Fruit fly (Drosophila melanogaster) whole organism, wandering third instar larva: Measurements from ENCODE around the gene RNaseX25.
A peak's percentile ranks its signal among the peaks of the same experiment; 100 is the strongest.

Source experiments
- Abd-B ChIP-seq: fragments of >200 bp; optimal IDR thresholded peaks from 2 replicates; lab custom pipeline; 2017; ENCODE audit warnings: missing biosample characterization, missing genetic modification characterization
- CG32264 ChIP-seq: fragments of 200-800 bp; sonication (Bioruptor generic); optimal IDR thresholded peaks from 2 replicates; lab custom pipeline; 2016; ENCODE audit warnings: missing biosample characterization, missing genetic modification characterization
- CG9705 ChIP-seq: fragments of 200-800 bp; sonication (Bioruptor generic); optimal IDR thresholded peaks from 2 replicates; lab custom pipeline; 2018; ENCODE audit warnings: missing biosample characterization, mild to moderate bottlenecking, missing genetic modification characterization
- CrebA ChIP-seq: fragments of 200-800 bp; sonication (Bioruptor generic); optimal IDR thresholded peaks from 2 replicates; lab custom pipeline; 2016; ENCODE audit warnings: missing biosample characterization, mild to moderate bottlenecking, missing genetic modification characterization, borderline replicate concordance
- Dfd ChIP-seq: fragments of >200 bp; optimal IDR thresholded peaks from 2 replicates; lab custom pipeline; 2017; ENCODE audit warnings: missing biosample characterization, missing genetic modification characterization
- Dif ChIP-seq: fragments of 200-275, 200-300 bp; sonication (Bioruptor generic); optimal IDR thresholded peaks from 2 replicates; lab custom pipeline; 2018; ENCODE audit warnings: missing biosample characterization, missing genetic modification characterization; ENCODE audit not compliant: partially characterized antibody
- GATAd ChIP-seq: sonication (Bioruptor generic); optimal IDR thresholded peaks from 2 replicates; lab custom pipeline; 2016; ENCODE audit warnings: missing biosample characterization, missing genetic modification characterization
- HLH106 ChIP-seq: fragments of 200-800 bp; optimal IDR thresholded peaks from 3 replicates; lab custom pipeline; 2019; ENCODE audit warnings: missing biosample characterization, mild to moderate bottlenecking, missing genetic modification characterization, moderate library complexity
- Hnf4 ChIP-seq: fragments of 200-800 bp; sonication (Bioruptor generic); optimal IDR thresholded peaks from 2 replicates; lab custom pipeline; 2016; ENCODE audit warnings: missing biosample characterization, mild to moderate bottlenecking, missing genetic modification characterization
- Hr83 ChIP-seq: fragments of 200-300 bp; sonication (Bioruptor generic); optimal IDR thresholded peaks from 2 replicates; lab custom pipeline; 2016; ENCODE audit warnings: missing biosample characterization, mild to moderate bottlenecking, missing genetic modification characterization, moderate library complexity; ENCODE audit not compliant: poor library complexity, severe bottlenecking
- Jra ChIP-seq: sonication (Bioruptor generic); optimal IDR thresholded peaks from 2 replicates; lab custom pipeline; 2016; ENCODE audit warnings: missing biosample characterization, missing genetic modification characterization
- Mio ChIP-seq: sonication (Bioruptor generic); optimal IDR thresholded peaks from 2 replicates; lab custom pipeline; 2016; ENCODE audit warnings: missing biosample characterization, missing genetic modification characterization
- Myc ChIP-seq: fragments of >200 bp; optimal IDR thresholded peaks from 2 replicates; lab custom pipeline; 2017
- OdsH ChIP-seq: fragments of 200-800 bp; sonication (Bioruptor generic); optimal IDR thresholded peaks from 2 replicates; lab custom pipeline; 2016; ENCODE audit warnings: missing biosample characterization, mild to moderate bottlenecking, missing genetic modification characterization
- Rel ChIP-seq, 2 experiments: fragments of 200-800 bp; sonication (Bioruptor generic) in 1 of 2; optimal IDR thresholded peaks; 2 replicates in 1 of 2; 3 replicates in 1 of 2; lab custom pipeline; 2016 to 2019; ENCODE audit warnings: mild to moderate bottlenecking in 2 of 2, missing biosample characterization in 2 of 2, missing genetic modification characterization in 2 of 2, moderate library complexity in 1 of 2
- Sp1 ChIP-seq: fragments of 200-800 bp; sonication (Bioruptor generic); optimal IDR thresholded peaks from 3 replicates; lab custom pipeline; 2019; ENCODE audit warnings: missing biosample characterization, mild to moderate bottlenecking, missing genetic modification characterization, moderate library complexity
- Vsx2 ChIP-seq: fragments of 200-300, 225-300 bp; sonication (Bioruptor generic); optimal IDR thresholded peaks from 2 replicates; lab custom pipeline; 2018; ENCODE audit warnings: missing biosample characterization, missing genetic modification characterization; ENCODE audit not compliant: partially characterized antibody
- brk ChIP-seq: fragments of 200-800 bp; sonication (Bioruptor generic); optimal IDR thresholded peaks from 2 replicates; lab custom pipeline; 2016; ENCODE audit warnings: missing biosample characterization, mild to moderate bottlenecking, missing genetic modification characterization
- dl ChIP-seq, 2 experiments: fragments of 175-275, 200-275 bp in 1 of 2; fragments of 200-275 bp in 1 of 2; sonication (Bioruptor generic); optimal IDR thresholded peaks; lab custom pipeline; 2018; ENCODE audit warnings: mild to moderate bottlenecking in 2 of 2, missing biosample characterization in 2 of 2, missing genetic modification characterization in 2 of 2, moderate library complexity in 2 of 2; ENCODE audit not compliant: partially characterized antibody in 2 of 2, insufficient read depth in 1 of 2
- dmrt93B ChIP-seq: fragments of 200-800 bp; sonication (Bioruptor generic); optimal IDR thresholded peaks from 2 replicates; lab custom pipeline; 2018; ENCODE audit warnings: missing biosample characterization, mild to moderate bottlenecking, missing genetic modification characterization
- dsf ChIP-seq: sonication (Bioruptor generic); optimal IDR thresholded peaks from 2 replicates; lab custom pipeline; 2016; ENCODE audit warnings: missing biosample characterization, missing genetic modification characterization, borderline replicate concordance
- ey ChIP-seq: fragments of 200-800 bp; sonication (Bioruptor generic); optimal IDR thresholded peaks from 2 replicates; lab custom pipeline; 2016; ENCODE audit warnings: missing biosample characterization, missing genetic modification characterization
- foxo ChIP-seq, 2 experiments: fragments of 200-800 bp; sonication (Bioruptor generic); optimal IDR thresholded peaks; 2 replicates in 1 of 2; 3 replicates in 1 of 2; lab custom pipeline; 2016 to 2017; ENCODE audit warnings: missing biosample characterization in 2 of 2, missing genetic modification characterization in 2 of 2
- fru ChIP-seq: fragments of 200-800 bp; sonication (Bioruptor generic); optimal IDR thresholded peaks from 3 replicates; lab custom pipeline; 2016; ENCODE audit warnings: missing biosample characterization, mild to moderate bottlenecking, missing genetic modification characterization
- h ChIP-seq: fragments of 200-800 bp; sonication (Bioruptor generic); optimal IDR thresholded peaks from 3 replicates; lab custom pipeline; 2016; ENCODE audit warnings: missing biosample characterization, mild to moderate bottlenecking, missing genetic modification characterization
- pan ChIP-seq: fragments of >200 bp; optimal IDR thresholded peaks from 2 replicates; lab custom pipeline; 2017
- psq ChIP-seq: fragments of 200-800 bp; sonication (Bioruptor generic); optimal IDR thresholded peaks from 3 replicates; lab custom pipeline; 2017; ENCODE audit warnings: missing biosample characterization, mild to moderate bottlenecking, missing genetic modification characterization, moderate library complexity
- rgr ChIP-seq: fragments of 200-800 bp; sonication (Bioruptor generic); optimal IDR thresholded peaks from 3 replicates; lab custom pipeline; 2016; ENCODE audit warnings: missing biosample characterization, mild to moderate bottlenecking, missing genetic modification characterization
- sage ChIP-seq: fragments of 200-800 bp; sonication (Bioruptor generic); optimal IDR thresholded peaks from 2 replicates; lab custom pipeline; 2016; ENCODE audit warnings: missing biosample characterization, mild to moderate bottlenecking, missing genetic modification characterization
- sv ChIP-seq: fragments of 200-800 bp; sonication (Bioruptor generic); optimal IDR thresholded peaks from 3 replicates; lab custom pipeline; 2016; ENCODE audit warnings: missing biosample characterization, missing genetic modification characterization
- tai ChIP-seq: sonication (Bioruptor generic); optimal IDR thresholded peaks from 2 replicates; lab custom pipeline; 2016; ENCODE audit warnings: missing biosample characterization, missing genetic modification characterization
- woc ChIP-seq: sonication (Bioruptor generic); optimal IDR thresholded peaks from 2 replicates; lab custom pipeline; 2016; ENCODE audit warnings: missing biosample characterization, mild to moderate bottlenecking, missing genetic modification characterization

The RNaseX25 gene

dm6 chr3L:7968422-7969030, 1.9 kb upstream of the RNaseX25 start:
- TF ChIP-seq Sp1 (GFP tag; lab: Kevin White, UChicago) = no peak
- TF ChIP-seq Jra (GFP tag; lab: Kevin White, UChicago) = no peak
- no peak for TF ChIP-seq Rel (GFP tag; optimal IDR thresholded peaks at IDR 0.05; lab: Kevin White, UChicago)
- TF ChIP-seq Rel (tag; optimal IDR thresholded peaks at IDR 0.05; lab: Kevin White, UChicago) = peak; percentile 29
- no peak for TF ChIP-seq CrebA (GFP tag; lab: Kevin White, UChicago)
- TF ChIP-seq OdsH (GFP tag; lab: Kevin White, UChicago) = no peak

dm6 chr3L:7974671-7975281, 4.4 kb downstream of the RNaseX25 start, which contains the start of gene CG8042:
TSS of gene CG8042 (minus strand) at chr3L:7974991.
- TF ChIP-seq Hnf4 (GFP tag; lab: Kevin White, UChicago) (no peak), Rel (GFP tag; optimal IDR thresholded peaks at IDR 0.05; lab: Kevin White, UChicago) (no peak), Rel (tag; optimal IDR thresholded peaks at IDR 0.05; lab: Kevin White, UChicago) (peak; percentile 23), OdsH (GFP tag; lab: Kevin White, UChicago) (no peak), fru (GFP tag; lab: Kevin White, UChicago) (no peak), ey (GFP tag; lab: Kevin White, UChicago) (no peak), CG9705 (no peak), dsf (GFP tag; lab: Kevin White, UChicago) (no peak), HLH106 (tag; lab: Kevin White, UChicago) (no peak)

- peak; percentile 58 for TF ChIP-seq CG9705
- peak; percentile 84 for TF ChIP-seq psq (GFP tag; lab: Kevin White, UChicago)
- TF ChIP-seq fru (GFP tag; lab: Kevin White, UChicago) = peak; percentile 77
- TF ChIP-seq ey (GFP tag; lab: Kevin White, UChicago) = peak; percentile 35
- TF ChIP-seq dmrt93B (GFP tag; lab: Kevin White, UChicago) = no peak
- TF ChIP-seq HLH106 (tag; lab: Kevin White, UChicago) = peak; percentile 84
- TF ChIP-seq Sp1 (GFP tag; lab: Kevin White, UChicago) = peak; percentile 81
- TF ChIP-seq woc (GFP tag; lab: Kevin White, UChicago) = peak; percentile 79
- TF ChIP-seq Hnf4 (GFP tag; lab: Kevin White, UChicago) = peak; percentile 77
- TF ChIP-seq sv (GFP tag; lab: Kevin White, UChicago) = peak; percentile 75
- peak; percentile 75 for TF ChIP-seq Hr83 (GFP tag; lab: Kevin White, UChicago)
- TF ChIP-seq Abd-B (GFP tag; lab: Kevin White, UChicago) = no peak
- no peak for TF ChIP-seq tai (GFP tag; lab: Kevin White, UChicago)
- TF ChIP-seq Mio (GFP tag; lab: Kevin White, UChicago) = no peak
- no peak for TF ChIP-seq Myc (lab: Kevin White, UChicago)
- TF ChIP-seq dsf (GFP tag; lab: Kevin White, UChicago) = peak; percentile 82
- no peak for TF ChIP-seq Dif (GFP tag; lab: Kevin White, UChicago)
- peak; percentile 39 for TF ChIP-seq CG32264 (GFP tag; lab: Kevin White, UChicago)
- TF ChIP-seq CrebA (GFP tag; lab: Kevin White, UChicago) = no peak
- peak; percentile 85 for TF ChIP-seq brk (GFP tag; lab: Kevin White, UChicago)
- TF ChIP-seq h (GFP tag; lab: Kevin White, UChicago) = peak; percentile 7
- TF ChIP-seq pan = no peak
- peak; percentile 67 for TF ChIP-seq OdsH (GFP tag; lab: Kevin White, UChicago)
- peak in 1 of 2 experiments; percentile 85 for TF ChIP-seq foxo (GFP tag; optimal IDR thresholded peaks at IDR 0.05; lab: Kevin White, UChicago)
- TF ChIP-seq GATAd (GFP tag; lab: Kevin White, UChicago) = peak; percentile 4
- no peak for TF ChIP-seq Vsx2 (GFP tag; lab: Kevin White, UChicago)
- TF ChIP-seq Dfd (GFP tag; lab: Kevin White, UChicago) = no peak
- peak; percentile 1 for TF ChIP-seq Rel (GFP tag; optimal IDR thresholded peaks at IDR 0.05; lab: Kevin White, UChicago)
- TF ChIP-seq Rel (tag; optimal IDR thresholded peaks at IDR 0.05; lab: Kevin White, UChicago) = peak; percentile 67
- TF ChIP-seq dl (GFP tag; optimal IDR thresholded peaks at IDR 0.05; lab: Kevin White, UChicago; ENCODE audit: insufficient read depth in 1 of 2, partially characterized antibody in 2 of 2) = no peak
- peak; percentile 70 for TF ChIP-seq sage (GFP tag; lab: Kevin White, UChicago)
- TF ChIP-seq rgr = peak; percentile 81
- TF ChIP-seq Jra (GFP tag; lab: Kevin White, UChicago) = peak; percentile 73
Observed at dm6 chr3L:7976081-7976483, 5.7 kb downstream of the RNaseX25 start, which contains the start of the genes HP4 and CG8209. TSS of gene HP4 (minus strand) at chr3L:7976154. TSS of gene CG8209 (plus strand) at chr3L:7976406.
